Fruit fly (Drosophila melanogaster) whole organism, pupa: ENCODE results near the gene RecQ5.

ENCODE experiments used
- CG10348 ChIP-seq: fragments of 200-800 bp; sonication (Bioruptor generic); IDR thresholded peaks from 2 replicates; pipeline ENCODE4 v1.3.6; 2022; ENCODE audit warnings: missing biosample characterization, missing genetic modification characterization
- CG12605 ChIP-seq: fragments of 200-800 bp; sonication (Bioruptor generic); IDR thresholded peaks from 2 replicates; pipeline ENCODE4 v1.3.6; 2022; ENCODE audit warnings: missing biosample characterization, missing genetic modification characterization
- CG13204 ChIP-seq: fragments of 200-800 bp; sonication (Bioruptor generic); optimal IDR thresholded peaks from 2 replicates; lab custom pipeline; 2018; ENCODE audit warnings: missing biosample characterization, mild to moderate bottlenecking, missing genetic modification characterization, moderate library complexity
- CG14655 ChIP-seq: fragments of 200-800 bp; sonication (Bioruptor generic); optimal IDR thresholded peaks from 3 replicates; lab custom pipeline; 2017; ENCODE audit warnings: mild to moderate bottlenecking, missing biosample characterization, missing genetic modification reagents, missing genetic modification characterization
- CG15710 ChIP-seq: fragments of 200-800 bp; sonication (Bioruptor generic); optimal IDR thresholded peaks from 2 replicates; lab custom pipeline; 2018; ENCODE audit warnings: missing biosample characterization, mild to moderate bottlenecking, missing genetic modification characterization, moderate library complexity
- CG17806 ChIP-seq: fragments of 200-800 bp; sonication (Bioruptor generic); optimal IDR thresholded peaks from 2 replicates; lab custom pipeline; 2018; ENCODE audit warnings: missing biosample characterization, mild to moderate bottlenecking, missing genetic modification characterization, moderate library complexity
- CG32121 ChIP-seq: fragments of 200-800 bp; sonication (Bioruptor generic); IDR thresholded peaks from 2 replicates; pipeline ENCODE4 v1.3.6; 2022; ENCODE audit warnings: missing biosample characterization, missing genetic modification characterization
- CG34367 ChIP-seq: fragments of 200-800 bp; sonication (Bioruptor generic); optimal IDR thresholded peaks from 2 replicates; lab custom pipeline; 2018; ENCODE audit warnings: missing biosample characterization, mild to moderate bottlenecking, missing genetic modification characterization
- CG4496 ChIP-seq: fragments of 200-800 bp; sonication (Bioruptor generic); IDR thresholded peaks from 3 replicates; pipeline ENCODE4 v1.3.6; 2022; ENCODE audit warnings: missing biosample characterization, missing genetic modification characterization
- CG8159 ChIP-seq: fragments of 200-800 bp; sonication (Bioruptor generic); optimal IDR thresholded peaks from 3 replicates; lab custom pipeline; 2018; ENCODE audit warnings: missing biosample characterization, mild to moderate bottlenecking, missing genetic modification characterization, moderate library complexity
- CG8301 ChIP-seq: fragments of 200-800 bp; sonication (Bioruptor generic); optimal IDR thresholded peaks from 2 replicates; lab custom pipeline; 2018; ENCODE audit warnings: missing biosample characterization, mild to moderate bottlenecking, missing genetic modification characterization
- CG9948 ChIP-seq: fragments of 200-800 bp; sonication (Bioruptor generic); optimal IDR thresholded peaks from 2 replicates; lab custom pipeline; 2018; ENCODE audit warnings: missing biosample characterization, mild to moderate bottlenecking, missing genetic modification characterization, moderate library complexity
- D1 ChIP-seq: fragments of 200-800 bp; sonication (Bioruptor generic); optimal IDR thresholded peaks from 2 replicates; lab custom pipeline; 2018; ENCODE audit warnings: missing biosample characterization, mild to moderate bottlenecking, missing genetic modification characterization, moderate library complexity
- EcR ChIP-seq: fragments of 200-800 bp; sonication (Bioruptor generic); optimal IDR thresholded peaks from 3 replicates; lab custom pipeline; 2019; ENCODE audit warnings: missing biosample characterization, missing genetic modification characterization, mild to moderate bottlenecking, moderate library complexity, missing genetic modification reagents
- Ets98B ChIP-seq: fragments of 200-800 bp; sonication (Bioruptor generic); IDR thresholded peaks from 2 replicates; pipeline ENCODE4 v1.3.6; 2022; ENCODE audit warnings: missing biosample characterization, missing genetic modification characterization
- Pif1A ChIP-seq: fragments of 200-800 bp; sonication (Bioruptor generic); optimal IDR thresholded peaks from 3 replicates; lab custom pipeline; 2016; ENCODE audit warnings: missing biosample characterization, missing genetic modification characterization
- Pif1B ChIP-seq: fragments of 200-800 bp; sonication (Bioruptor generic); optimal IDR thresholded peaks from 3 replicates; lab custom pipeline; 2016; ENCODE audit warnings: missing biosample characterization, missing genetic modification characterization
- Snoo ChIP-seq: fragments of 200-800 bp; sonication (Bioruptor generic); optimal IDR thresholded peaks from 3 replicates; lab custom pipeline; 2017; ENCODE audit warnings: missing biosample characterization, mild to moderate bottlenecking, missing genetic modification characterization, inconsistent platforms
- fd96Ca ChIP-seq: fragments of 200-800 bp; sonication (Bioruptor generic); IDR thresholded peaks from 3 replicates; pipeline ENCODE4 v1.3.6; 2022; ENCODE audit warnings: missing biosample characterization, missing genetic modification characterization
- gl ChIP-seq: fragments of 200-800 bp; sonication (Bioruptor generic); optimal IDR thresholded peaks from 2 replicates; lab custom pipeline; 2018; ENCODE audit warnings: missing biosample characterization, mild to moderate bottlenecking, missing genetic modification characterization
- rn ChIP-seq: fragments of 200-800 bp; sonication (Bioruptor generic); IDR thresholded peaks from 2 replicates; pipeline ENCODE4 v1.3.6; 2022; ENCODE audit warnings: missing biosample characterization, missing genetic modification characterization

Gene RecQ5

DNA sequence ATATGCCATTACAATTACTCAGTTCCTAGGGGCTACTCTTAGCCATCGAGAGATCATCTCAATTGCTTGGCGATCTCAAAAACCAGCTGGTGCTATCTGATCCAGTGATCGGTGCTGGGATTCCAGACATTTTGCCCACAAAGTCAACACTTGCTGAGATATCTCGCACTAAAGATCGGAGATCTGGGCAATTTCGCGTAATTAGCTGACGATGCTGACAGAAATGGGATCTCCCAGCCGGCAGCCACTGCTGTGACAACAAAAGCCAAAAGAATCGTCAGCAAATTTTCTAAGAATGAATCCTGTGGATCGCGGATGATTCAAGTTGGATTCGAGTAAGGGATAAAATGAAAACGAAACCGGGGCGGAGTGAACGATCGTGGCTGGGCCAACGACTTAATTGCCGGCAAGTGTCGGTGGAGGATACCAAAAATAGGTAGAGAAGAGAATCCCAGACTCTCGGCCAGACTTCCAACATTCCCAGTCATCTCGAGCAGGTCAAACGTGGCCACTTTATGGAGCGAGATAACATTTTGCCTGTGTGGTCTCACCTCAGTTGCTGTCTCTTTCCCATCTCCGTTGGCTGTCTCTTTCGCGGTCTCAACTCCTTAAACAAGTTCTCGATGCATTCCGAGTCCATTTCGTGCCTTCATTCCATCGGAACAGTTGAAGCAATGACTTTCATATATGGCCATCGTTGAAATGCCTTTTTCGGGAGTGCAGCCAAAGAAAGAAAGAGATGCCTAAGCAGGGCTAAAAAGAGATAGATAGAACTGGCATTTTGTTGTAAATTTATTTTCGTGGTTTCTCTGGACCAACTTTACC lies 6.0 kb upstream of the RecQ5 start:
- TF ChIP-seq Snoo (tag; lab: Kevin White, UChicago) (peak; percentile 7), D1 (tag; lab: Kevin White, UChicago) (no peak), CG9948 (tag; lab: Kevin White, UChicago) (no peak), CG13204 (no peak), CG17806 (tag; lab: Kevin White, UChicago) (no peak), CG10348 (no peak), Ets98B (GFP tag; lab: Robert Waterston, UW) (no peak), EcR (GFP tag; lab: Kevin White, UChicago) (peak; percentile 92)

- TF ChIP-seq CG9948 (tag; lab: Kevin White, UChicago) (peak; percentile 92), CG17806 (tag; lab: Kevin White, UChicago) (peak; percentile 93), EcR (GFP tag; lab: Kevin White, UChicago) (peak; percentile 69), CG4496 (peak; percentile 89), CG14655 (GFP tag; lab: Kevin White, UChicago) (peak; percentile 92), Pif1A (GFP tag; lab: Kevin White, UChicago) (peak; percentile 91), D1 (tag; lab: Kevin White, UChicago) (peak; percentile 84), CG34367 (tag; lab: Kevin White, UChicago) (peak; percentile 91), gl (peak; percentile 85), CG10348 (no peak), CG15710 (tag; lab: Kevin White, UChicago) (peak; percentile 92), CG13204 (peak; percentile 89), CG32121 (GFP tag; lab: Robert Waterston, UW) (peak; percentile 79), Pif1B (GFP tag; lab: Kevin White, UChicago) (peak; percentile 88), CG12605 (GFP tag; lab: Robert Waterston, UW) (peak; percentile 91), Snoo (tag; lab: Kevin White, UChicago) (peak; percentile 91), Ets98B (GFP tag; lab: Robert Waterston, UW) (peak; percentile 89), CG8159 (tag; lab: Kevin White, UChicago) (peak; percentile 94), fd96Ca (GFP tag; lab: Robert Waterston, UW) (peak; percentile 80), CG8301 (tag; lab: Kevin White, UChicago) (peak; percentile 93), rn (GFP tag; lab: Robert Waterston, UW) (peak; percentile 83)
These were observed 4.9 kb upstream of the RecQ5 start for dm6 chr3L:14636740-14637189.

dm6 chr3L:14635564-14635937 lies 3.7 kb upstream of the RecQ5 start:
- TF ChIP-seq CG9948 (tag; lab: Kevin White, UChicago) (no peak), EcR (GFP tag; lab: Kevin White, UChicago) (peak; percentile 15), CG10348 (no peak)

dm6 chr3L:14634773-14635563 lies 3.1 kb upstream of the RecQ5 start:
- TF ChIP-seq CG9948 (tag; lab: Kevin White, UChicago): peak; percentile 91
- TF ChIP-seq CG4496: peak; percentile 22; the same call in 1 of the 3 replicates
- no peak for TF ChIP-seq CG32121 (GFP tag; lab: Robert Waterston, UW)
- TF ChIP-seq CG12605 (GFP tag; lab: Robert Waterston, UW): no peak
- TF ChIP-seq Ets98B (GFP tag; lab: Robert Waterston, UW): no peak
- TF ChIP-seq CG14655 (GFP tag; lab: Kevin White, UChicago): peak; percentile 65
- TF ChIP-seq D1 (tag; lab: Kevin White, UChicago): peak; percentile 80
- no peak for TF ChIP-seq EcR (GFP tag; lab: Kevin White, UChicago)
- TF ChIP-seq Pif1B (GFP tag; lab: Kevin White, UChicago): peak; percentile 40
- peak; percentile 96 for TF ChIP-seq CG8159 (tag; lab: Kevin White, UChicago)
- peak; percentile 88 for TF ChIP-seq CG17806 (tag; lab: Kevin White, UChicago)
- TF ChIP-seq CG10348: no peak
- TF ChIP-seq gl: peak; percentile 62
- TF ChIP-seq Pif1A (GFP tag; lab: Kevin White, UChicago): peak; percentile 54
- TF ChIP-seq CG34367 (tag; lab: Kevin White, UChicago): peak; percentile 87
- peak; percentile 90 for TF ChIP-seq CG15710 (tag; lab: Kevin White, UChicago)
- 0 out of 2 replicates have a peak, but pooled peaks have one; percentile 12 for TF ChIP-seq rn (GFP tag; lab: Robert Waterston, UW)
- TF ChIP-seq CG13204: peak; percentile 64
- TF ChIP-seq fd96Ca (GFP tag; lab: Robert Waterston, UW): no peak
- TF ChIP-seq Snoo (tag; lab: Kevin White, UChicago): peak; percentile 83
- peak; percentile 34 for TF ChIP-seq CG8301 (tag; lab: Kevin White, UChicago)
